Worm (Caenorhabditis elegans) whole organism, L3 larva: ENCODE results near the gene R05A10.8.

Experiments used
- lin-39 ChIP-seq: fragments of 150-350 bp; optimal IDR thresholded peaks from 2 replicates; lab custom pipeline; 2018; ENCODE audit warnings: missing biosample characterization, missing genetic modification reagents, missing genetic modification characterization
- nhr-11 ChIP-seq: fragments of 150-350 bp; optimal IDR thresholded peaks from 2 replicates; lab custom pipeline; 2014; ENCODE audit warnings: missing biosample characterization, missing genetic modification characterization
- zag-1 ChIP-seq: fragments of 150-350 bp; optimal IDR thresholded peaks from 2 replicates; lab custom pipeline; 2014; ENCODE audit warnings: missing biosample characterization, missing genetic modification characterization

- TF ChIP-seq nhr-11 (tag; lab: Kevin White, UChicago) (no peak), lin-39 (tag; lab: Kevin White, UChicago) (peak; percentile 58), zag-1 (tag; lab: Kevin White, UChicago) (no peak)
These were observed 30.0 kb downstream of the R05A10.8 start, which contains the start of gene H12I19.115 for ce11 chrIV:14127805-14128610.
